Worm (Caenorhabditis elegans) whole organism, midembryonic: ENCODE data around the gene C02E7.8.
A peak's percentile ranks its signal among the peaks of the same experiment; 100 is the strongest.

Experiments used
- T22C8.4 ChIP-seq: fragments of 200-800 bp; sonication (Bioruptor generic); IDR thresholded peaks from 2 replicates; pipeline ENCODE4 v1.3.6; 2022; ENCODE audit warnings: missing genetic modification characterization, missing compliant biosample characterization
- cog-1 ChIP-seq: sonication (generic microtip); optimal IDR thresholded peaks from 2 replicates; lab custom pipeline; 2016; ENCODE audit warnings: missing genetic modification characterization, missing compliant biosample characterization
- flt-1 ChIP-seq: fragments of 200-800 bp; sonication (Bioruptor generic); IDR thresholded peaks from 2 replicates; pipeline ENCODE4 v1.3.6; 2022; ENCODE audit warnings: missing genetic modification characterization, missing compliant biosample characterization
- klf-2 ChIP-seq: fragments of 200-800 bp; sonication (Bioruptor generic); conservative IDR thresholded peaks from 2 replicates; pipeline ENCODE4 v1.3.6; 2022; ENCODE audit warnings: missing genetic modification reagents, missing genetic modification characterization, missing compliant biosample characterization
- med-1 ChIP-seq: sonication (generic microtip); optimal IDR thresholded peaks from 2 replicates; lab custom pipeline; 2017; ENCODE audit warnings: missing genetic modification characterization, mild to moderate bottlenecking, missing compliant biosample characterization, antibody characterized with exemption, missing genetic modification reagents; ENCODE audit not compliant: insufficient read depth
- ref-1 ChIP-seq: fragments of 200-800 bp; sonication (Bioruptor generic); conservative IDR thresholded peaks from 2 replicates; pipeline ENCODE4 v1.3.6; 2022; ENCODE audit warnings: missing genetic modification reagents, missing genetic modification characterization, missing compliant biosample characterization
- tab-1 ChIP-seq: fragments of 200-800 bp; sonication (Bioruptor generic); IDR thresholded peaks from 2 replicates; pipeline ENCODE4 v1.3.6; 2022; ENCODE audit warnings: missing genetic modification characterization, missing compliant biosample characterization
- ztf-23 ChIP-seq: fragments of 200-800 bp; sonication (Bioruptor generic); IDR thresholded peaks from 2 replicates; pipeline ENCODE4 v1.3.6; 2022; ENCODE audit warnings: missing genetic modification reagents, missing genetic modification characterization, missing compliant biosample characterization
- ztf-29 ChIP-seq: fragments of 200-800 bp; sonication (Bioruptor generic); IDR thresholded peaks from 2 replicates; pipeline ENCODE4 v1.3.6; 2022; ENCODE audit warnings: missing genetic modification reagents, missing genetic modification characterization, missing compliant biosample characterization

C02E7.8 gene

ce11 chrV:4960686-4961085, 40.1 kb upstream of the C02E7.8 start:
- 0 out of 2 replicates have a peak, but pooled peaks have one; percentile 22 for TF ChIP-seq klf-2 (GFP tag; lab: Robert Waterston, UW)
- no peak for TF ChIP-seq ref-1 (GFP tag; lab: Robert Waterston, UW)

- TF ChIP-seq ztf-23 (GFP tag; lab: Robert Waterston, UW) (no peak), ref-1 (GFP tag; lab: Robert Waterston, UW) (no peak), tab-1 (GFP tag; lab: Robert Waterston, UW) (no peak), med-1 (GFP tag; lab: Kevin White, UChicago) (no peak), ztf-29 (GFP tag; lab: Robert Waterston, UW) (no peak), T22C8.4 (GFP tag; lab: Robert Waterston, UW) (no peak), klf-2 (GFP tag; lab: Robert Waterston, UW) (no peak)
Observed at ce11 chrV:4957619-4958018, 37.0 kb upstream of the C02E7.8 start.

ce11 chrV:4956529-4956928, 35.9 kb upstream of the C02E7.8 start, which contains the start of gene str-208:
Gene str-208 (plus strand): TSS chrV:4956829.
- TF ChIP-seq ztf-29 (GFP tag; lab: Robert Waterston, UW) = no peak
- no peak for TF ChIP-seq ztf-23 (GFP tag; lab: Robert Waterston, UW)
- no peak for TF ChIP-seq tab-1 (GFP tag; lab: Robert Waterston, UW)
- TF ChIP-seq flt-1 = no peak
- TF ChIP-seq T22C8.4 (GFP tag; lab: Robert Waterston, UW) = no peak
- no peak for TF ChIP-seq klf-2 (GFP tag; lab: Robert Waterston, UW)
- no peak for TF ChIP-seq ref-1 (GFP tag; lab: Robert Waterston, UW)
- TF ChIP-seq cog-1 (tag; lab: Kevin White, UChicago) = no peak
- no peak for TF ChIP-seq med-1 (GFP tag; lab: Kevin White, UChicago)

- no peak for TF ChIP-seq ztf-23 (GFP tag; lab: Robert Waterston, UW)
- no peak for TF ChIP-seq ref-1 (GFP tag; lab: Robert Waterston, UW)
- no peak for TF ChIP-seq T22C8.4 (GFP tag; lab: Robert Waterston, UW)
- TF ChIP-seq ztf-29 (GFP tag; lab: Robert Waterston, UW) = no peak
- TF ChIP-seq med-1 (GFP tag; lab: Kevin White, UChicago) = no peak
- no peak for TF ChIP-seq klf-2 (GFP tag; lab: Robert Waterston, UW)
- no peak for TF ChIP-seq cog-1 (tag; lab: Kevin White, UChicago)
Observed at ce11 chrV:4951434-4951833, 30.8 kb upstream of the C02E7.8 start, which contains the start of gene str-207. Gene str-207 (plus strand): TSS chrV:4951734.

- no peak for TF ChIP-seq ref-1 (GFP tag; lab: Robert Waterston, UW)
Observed at ce11 chrV:4948635-4949034, 28.0 kb upstream of the C02E7.8 start, which contains the start of gene str-209. Gene str-209 (plus strand): TSS chrV:4948935.

- TF ChIP-seq klf-2 (GFP tag; lab: Robert Waterston, UW) (no peak), med-1 (GFP tag; lab: Kevin White, UChicago) (no peak), flt-1 (no peak), ztf-23 (GFP tag; lab: Robert Waterston, UW) (no peak), ztf-29 (GFP tag; lab: Robert Waterston, UW) (no peak), ref-1 (GFP tag; lab: Robert Waterston, UW) (no peak), T22C8.4 (GFP tag; lab: Robert Waterston, UW) (no peak), cog-1 (tag; lab: Kevin White, UChicago) (no peak), tab-1 (GFP tag; lab: Robert Waterston, UW) (no peak)
Observed at ce11 chrV:4944219-4944618, 23.6 kb upstream of the C02E7.8 start, which contains the start of gene str-211. Gene str-211 (minus strand): TSS chrV:4944319.

- TF ChIP-seq klf-2 (GFP tag; lab: Robert Waterston, UW) (no peak), ztf-29 (GFP tag; lab: Robert Waterston, UW) (no peak), med-1 (GFP tag; lab: Kevin White, UChicago) (no peak), tab-1 (GFP tag; lab: Robert Waterston, UW) (no peak), flt-1 (no peak), ref-1 (GFP tag; lab: Robert Waterston, UW) (no peak)
Observed at ce11 chrV:4937337-4937736, 16.7 kb upstream of the C02E7.8 start.

- no peak for TF ChIP-seq T22C8.4 (GFP tag; lab: Robert Waterston, UW)
- TF ChIP-seq ref-1 (GFP tag; lab: Robert Waterston, UW) = no peak
- TF ChIP-seq tab-1 (GFP tag; lab: Robert Waterston, UW) = no peak
Observed at ce11 chrV:4935096-4935495, 14.5 kb upstream of the C02E7.8 start.

ce11 chrV:4934406-4934805, 13.8 kb upstream of the C02E7.8 start, which contains the start of gene catp-2:
Gene catp-2 (plus strand): TSS chrV:4934706.
- TF ChIP-seq ref-1 (GFP tag; lab: Robert Waterston, UW) = no peak
- no peak for TF ChIP-seq klf-2 (GFP tag; lab: Robert Waterston, UW)
- TF ChIP-seq T22C8.4 (GFP tag; lab: Robert Waterston, UW) = no peak
- no peak for TF ChIP-seq cog-1 (tag; lab: Kevin White, UChicago)
- no peak for TF ChIP-seq med-1 (GFP tag; lab: Kevin White, UChicago)
- TF ChIP-seq ztf-23 (GFP tag; lab: Robert Waterston, UW) = no peak
- no peak for TF ChIP-seq tab-1 (GFP tag; lab: Robert Waterston, UW)
- TF ChIP-seq ztf-29 (GFP tag; lab: Robert Waterston, UW) = no peak
- TF ChIP-seq flt-1 = no peak

- TF ChIP-seq cog-1 (tag; lab: Kevin White, UChicago) = no peak
- TF ChIP-seq ref-1 (GFP tag; lab: Robert Waterston, UW) = no peak
- no peak for TF ChIP-seq ztf-23 (GFP tag; lab: Robert Waterston, UW)
- no peak for TF ChIP-seq med-1 (GFP tag; lab: Kevin White, UChicago)
- TF ChIP-seq T22C8.4 (GFP tag; lab: Robert Waterston, UW) = no peak
- TF ChIP-seq flt-1 = no peak
- no peak for TF ChIP-seq klf-2 (GFP tag; lab: Robert Waterston, UW)
- TF ChIP-seq tab-1 (GFP tag; lab: Robert Waterston, UW) = no peak
- no peak for TF ChIP-seq ztf-29 (GFP tag; lab: Robert Waterston, UW)
Observed at ce11 chrV:4933268-4933667, 12.7 kb upstream of the C02E7.8 start.
